Fruit fly (Drosophila melanogaster) whole organism, embryonic: ENCODE measurements around the gene CG12379.

Experiments
- Ada2b ChIP-seq: fragments of 200-800 bp; sonication (Bioruptor generic); IDR thresholded peaks from 2 replicates; pipeline ENCODE4 v1.3.6; 2022; ENCODE audit warnings: missing biosample characterization, missing genetic modification characterization
- Atf3 ChIP-seq: fragments of 200-800 bp; sonication (Bioruptor generic); optimal IDR thresholded peaks from 3 replicates; lab custom pipeline; 2016; ENCODE audit warnings: missing biosample characterization, missing genetic modification characterization
- BEAF-32 ChIP-seq: fragments of 200-800 bp; sonication (Bioruptor generic); optimal IDR thresholded peaks from 3 replicates; lab custom pipeline; 2017; ENCODE audit warnings: missing biosample characterization, missing genetic modification characterization, mild to moderate bottlenecking, moderate library complexity, missing genetic modification reagents
- CG1024 ChIP-seq: fragments of 200-800 bp; sonication (Bioruptor generic); IDR thresholded peaks from 2 replicates; pipeline ENCODE4 v1.3.6; 2022; ENCODE audit warnings: missing biosample characterization, missing genetic modification characterization
- CG10543 ChIP-seq: fragments of 200-800 bp; sonication (Bioruptor generic); optimal IDR thresholded peaks from 3 replicates; lab custom pipeline; 2017; ENCODE audit warnings: missing biosample characterization, mild to moderate bottlenecking, missing genetic modification characterization, moderate library complexity
- CG10654 ChIP-seq: fragments of 200-800 bp; sonication (Bioruptor generic); optimal IDR thresholded peaks from 2 replicates; lab custom pipeline; 2016; ENCODE audit warnings: missing biosample characterization, missing genetic modification characterization
- CG12071 ChIP-seq: fragments of 200-800 bp; sonication (Bioruptor generic); optimal IDR thresholded peaks from 3 replicates; lab custom pipeline; 2018; ENCODE audit warnings: missing biosample characterization, mild to moderate bottlenecking, missing genetic modification characterization
- CG12104 ChIP-seq: fragments of 200-800 bp; sonication (Bioruptor generic); optimal IDR thresholded peaks from 3 replicates; lab custom pipeline; 2016; ENCODE audit warnings: missing biosample characterization, missing genetic modification characterization
- CG12391 ChIP-seq: fragments of 200-800 bp; sonication (Bioruptor generic); optimal IDR thresholded peaks from 3 replicates; lab custom pipeline; 2018; ENCODE audit warnings: missing biosample characterization, mild to moderate bottlenecking, missing genetic modification characterization, moderate library complexity
- CG13296 ChIP-seq: fragments of 200-800 bp; sonication (Bioruptor generic); optimal IDR thresholded peaks from 3 replicates; lab custom pipeline; 2018; ENCODE audit warnings: missing biosample characterization, mild to moderate bottlenecking, missing genetic modification characterization
- CG13424 ChIP-seq: fragments of 200-800 bp; sonication (Bioruptor generic); optimal IDR thresholded peaks from 2 replicates; lab custom pipeline; 2019; ENCODE audit warnings: missing biosample characterization, mild to moderate bottlenecking, missing genetic modification characterization, moderate library complexity
- CG14965 ChIP-seq: fragments of 200-800 bp; sonication (Bioruptor generic); optimal IDR thresholded peaks from 2 replicates; lab custom pipeline; 2016; ENCODE audit warnings: missing biosample characterization, missing genetic modification characterization, borderline replicate concordance
- CG15011 ChIP-seq: fragments of 200-800 bp; sonication (Bioruptor generic); optimal IDR thresholded peaks from 3 replicates; lab custom pipeline; 2018; ENCODE audit warnings: missing biosample characterization, mild to moderate bottlenecking, missing genetic modification characterization
- CG16779 ChIP-seq: fragments of 200-800 bp; sonication (Bioruptor generic); IDR thresholded peaks from 2 replicates; pipeline ENCODE4 v1.3.6; 2022; ENCODE audit warnings: missing biosample characterization, missing genetic modification characterization
- CG31388 ChIP-seq: fragments of 200-800 bp; sonication (Bioruptor generic); optimal IDR thresholded peaks from 2 replicates; lab custom pipeline; 2016; ENCODE audit warnings: missing biosample characterization, missing genetic modification characterization
- CG3281 ChIP-seq: fragments of 200-800 bp; sonication (Bioruptor generic); optimal IDR thresholded peaks from 3 replicates; lab custom pipeline; 2017; ENCODE audit warnings: missing biosample characterization, mild to moderate bottlenecking, missing genetic modification characterization
- CG34224 ChIP-seq: fragments of 200-800 bp; sonication (Bioruptor generic); IDR thresholded peaks from 3 replicates; pipeline ENCODE4 v1.3.6; 2022; ENCODE audit warnings: missing biosample characterization, missing genetic modification characterization; ENCODE audit not compliant: partially characterized antibody
- CG3838 ChIP-seq: fragments of 200-800 bp; sonication (Bioruptor generic); optimal IDR thresholded peaks from 3 replicates; lab custom pipeline; 2016; ENCODE audit warnings: missing biosample characterization, missing genetic modification characterization
- CG42726 ChIP-seq: fragments of 200-800 bp; sonication (Bioruptor generic); IDR thresholded peaks from 2 replicates; pipeline ENCODE4 v1.3.6; 2022; ENCODE audit warnings: missing biosample characterization, missing genetic modification characterization; ENCODE audit not compliant: partially characterized antibody
- CG5953 ChIP-seq: fragments of 200-800 bp; sonication (Bioruptor generic); IDR thresholded peaks from 2 replicates; pipeline ENCODE4 v1.3.6; 2022; ENCODE audit warnings: missing biosample characterization, missing genetic modification characterization
- CG8924 ChIP-seq: fragments of 200-800 bp; optimal IDR thresholded peaks from 3 replicates; lab custom pipeline; 2019; ENCODE audit warnings: missing biosample characterization, mild to moderate bottlenecking, missing genetic modification characterization, moderate library complexity
- CG9817 ChIP-seq: fragments of 200-800 bp; sonication (Bioruptor generic); optimal IDR thresholded peaks from 2 replicates; lab custom pipeline; 2018; ENCODE audit warnings: missing biosample characterization, mild to moderate bottlenecking, missing genetic modification characterization, moderate library complexity
- CG9932 ChIP-seq: fragments of 200-800 bp; sonication (Bioruptor generic); IDR thresholded peaks from 2 replicates; pipeline ENCODE4 v1.3.6; 2022; ENCODE audit warnings: missing biosample characterization, missing genetic modification characterization
- Dip2 ChIP-seq: fragments of 200-800 bp; sonication (Bioruptor generic); IDR thresholded peaks from 2 replicates; pipeline ENCODE4 v1.3.6; 2022; ENCODE audit warnings: missing biosample characterization, missing genetic modification characterization
- Eip74EF ChIP-seq, 2 experiments: fragments of 200-800 bp in 1 of 2; fragments of >200 bp in 1 of 2; sonication (Bioruptor generic) in 1 of 2; optimal IDR thresholded peaks; 2 replicates each; lab custom pipeline; 2017 to 2019; ENCODE audit warnings: missing biosample characterization in 2 of 2, missing genetic modification characterization in 2 of 2, mild to moderate bottlenecking in 1 of 2, moderate library complexity in 1 of 2
- Jarid2 ChIP-seq: fragments of 200-800 bp; sonication (Bioruptor generic); optimal IDR thresholded peaks from 3 replicates; lab custom pipeline; 2017; ENCODE audit warnings: mild to moderate bottlenecking, missing biosample characterization, missing genetic modification reagents, missing genetic modification characterization
- Lpt ChIP-seq: fragments of >200 bp; optimal IDR thresholded peaks from 2 replicates; lab custom pipeline; 2018; ENCODE audit warnings: missing biosample characterization, missing genetic modification characterization
- Max ChIP-seq: fragments of 200-800 bp; sonication (Bioruptor generic); optimal IDR thresholded peaks from 2 replicates; lab custom pipeline; 2016; ENCODE audit warnings: missing biosample characterization, mild to moderate bottlenecking, missing genetic modification characterization
- Nf-YB ChIP-seq: fragments of 200-800 bp; sonication (Bioruptor generic); optimal IDR thresholded peaks from 3 replicates; lab custom pipeline; 2019; ENCODE audit warnings: missing biosample characterization, mild to moderate bottlenecking, missing genetic modification characterization, moderate library complexity
- Ptx1 ChIP-seq: fragments of 200-800 bp; sonication (Bioruptor generic); IDR thresholded peaks from 2 replicates; pipeline ENCODE4 v1.3.6; 2022; ENCODE audit warnings: missing biosample characterization, missing genetic modification characterization
- Six4 ChIP-seq: fragments of 200-800 bp; sonication (Bioruptor generic); optimal IDR thresholded peaks from 2 replicates; lab custom pipeline; 2016; ENCODE audit warnings: missing biosample characterization, missing genetic modification characterization
- Stat92E ChIP-seq, 3 experiments: fragments of >200 bp in 2 of 3; fragments of 200-800 bp in 1 of 3; sonication (Bioruptor generic) in 1 of 3; optimal IDR thresholded peaks; 2 replicates each; lab custom pipeline; 2017 to 2019; ENCODE audit warnings: missing biosample characterization in 3 of 3, missing genetic modification characterization in 3 of 3, mild to moderate bottlenecking in 1 of 3, moderate library complexity in 1 of 3
- ato ChIP-seq: fragments of 200-800 bp; sonication (Bioruptor generic); IDR thresholded peaks from 2 replicates; pipeline ENCODE4 v1.3.6; 2022; ENCODE audit warnings: missing biosample characterization, missing genetic modification characterization; ENCODE audit not compliant: partially characterized antibody
- btn ChIP-seq: fragments of 200-800 bp; sonication (Bioruptor generic); optimal IDR thresholded peaks from 2 replicates; lab custom pipeline; 2016; ENCODE audit warnings: missing biosample characterization, missing genetic modification characterization
- cad ChIP-seq: fragments of >200 bp; optimal IDR thresholded peaks from 2 replicates; lab custom pipeline; 2017; ENCODE audit warnings: missing biosample characterization, missing genetic modification characterization
- crp ChIP-seq, 2 experiments: fragments of 200-800 bp; sonication (Bioruptor generic); optimal IDR thresholded peaks; 2 replicates in 1 of 2; 3 replicates in 1 of 2; lab custom pipeline; 2017; ENCODE audit warnings: missing biosample characterization in 2 of 2, missing genetic modification characterization in 2 of 2, mild to moderate bottlenecking in 1 of 2, moderate library complexity in 1 of 2
- disco-r ChIP-seq: fragments of 200-800 bp; sonication (Bioruptor generic); optimal IDR thresholded peaks from 2 replicates; lab custom pipeline; 2016; ENCODE audit warnings: missing biosample characterization, missing genetic modification characterization
- ems ChIP-seq: fragments of 200-800 bp; sonication (Bioruptor generic); optimal IDR thresholded peaks from 3 replicates; lab custom pipeline; 2016; ENCODE audit warnings: missing biosample characterization, missing genetic modification characterization
- esg ChIP-seq: fragments of 200-800 bp; sonication (Bioruptor generic); conservative IDR thresholded peaks from 2 replicates; pipeline ENCODE4 v1.3.6; 2022; ENCODE audit warnings: missing biosample characterization, missing genetic modification characterization
- gt ChIP-seq: fragments of 200-800 bp; sonication (Bioruptor generic); IDR thresholded peaks from 2 replicates; pipeline ENCODE4 v1.3.6; 2022; ENCODE audit warnings: missing biosample characterization, missing genetic modification characterization
- knrl ChIP-seq: fragments of 200-800 bp; sonication (Bioruptor generic); IDR thresholded peaks from 3 replicates; pipeline ENCODE4 v1.3.6; 2022; ENCODE audit warnings: missing biosample characterization, missing genetic modification characterization; ENCODE audit not compliant: partially characterized antibody
- lilli ChIP-seq: fragments of 200-800 bp; sonication (Bioruptor generic); optimal IDR thresholded peaks from 3 replicates; lab custom pipeline; 2016; ENCODE audit warnings: missing biosample characterization, missing genetic modification characterization
- lov ChIP-seq, 2 experiments: fragments of 200-800 bp in 1 of 2; fragments of >200 bp in 1 of 2; sonication (Bioruptor generic) in 1 of 2; IDR thresholded peaks in 1 of 2; optimal IDR thresholded peaks in 1 of 2; 2 replicates in 1 of 2; 3 replicates in 1 of 2; pipeline versions ENCODE4 v1.3.6 to Lab custom; 2017 to 2022; ENCODE audit warnings: missing biosample characterization in 1 of 2, missing genetic modification characterization in 1 of 2
- onecut ChIP-seq: fragments of 200-800 bp; sonication (Bioruptor generic); IDR thresholded peaks from 2 replicates; pipeline ENCODE4 v1.3.6; 2022; ENCODE audit warnings: missing biosample characterization, missing genetic modification characterization
- pita ChIP-seq: fragments of 200-800 bp; sonication (Bioruptor generic); optimal IDR thresholded peaks from 2 replicates; lab custom pipeline; 2017; ENCODE audit warnings: missing biosample characterization, mild to moderate bottlenecking, missing genetic modification characterization
- pnt ChIP-seq: fragments of 200-800 bp; sonication (Bioruptor generic); optimal IDR thresholded peaks from 3 replicates; lab custom pipeline; 2016; ENCODE audit warnings: missing biosample characterization, missing genetic modification characterization
- rib ChIP-seq: fragments of 200-800 bp; sonication (Bioruptor generic); IDR thresholded peaks from 2 replicates; pipeline ENCODE4 v1.3.6; 2022; ENCODE audit warnings: missing biosample characterization, missing genetic modification characterization
- so ChIP-seq: fragments of 200-800 bp; sonication (Bioruptor generic); IDR thresholded peaks from 3 replicates; pipeline ENCODE4 v1.3.6; 2022; ENCODE audit warnings: missing biosample characterization, missing genetic modification characterization
- sob ChIP-seq: fragments of 200-800 bp; sonication (Bioruptor generic); IDR thresholded peaks from 2 replicates; pipeline ENCODE4 v1.3.6; 2022; ENCODE audit warnings: missing biosample characterization, missing genetic modification characterization
- vvl ChIP-seq: fragments of 200-800 bp; sonication (Bioruptor generic); IDR thresholded peaks from 2 replicates; pipeline ENCODE4 v1.3.6; 2022; ENCODE audit warnings: missing biosample characterization, missing genetic modification characterization
- wek ChIP-seq: fragments of 200-800 bp; sonication (Bioruptor generic); optimal IDR thresholded peaks from 3 replicates; lab custom pipeline; 2018; ENCODE audit warnings: missing biosample characterization, mild to moderate bottlenecking, missing genetic modification characterization, moderate library complexity

The CG12379 gene

DNA sequence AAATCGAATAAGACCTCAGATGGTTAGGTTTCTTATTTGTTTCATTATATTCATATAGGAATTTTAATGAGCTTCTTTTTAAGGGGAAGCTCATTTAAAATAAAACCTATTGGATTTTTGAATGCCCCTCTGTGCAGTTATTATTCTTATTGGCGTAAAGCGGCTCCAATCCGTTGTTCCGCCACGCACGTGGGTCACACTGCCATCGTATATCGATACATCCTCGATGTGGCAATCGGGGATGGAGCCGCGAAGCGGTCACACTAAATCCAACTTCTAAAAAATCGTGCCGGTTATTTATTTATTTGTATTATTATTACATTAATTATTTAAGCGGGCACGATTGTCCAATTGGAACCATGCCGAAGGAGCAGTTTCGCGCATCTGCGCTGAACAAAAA is 28.9 kb upstream of the CG12379 start, which contains the start of gene Polr3A (continued):
- TF ChIP-seq Max (GFP tag; lab: Kevin White, UChicago) (no peak), CG12391 (tag; lab: Kevin White, UChicago) (no peak), ems (no peak), CG3281 (no peak), CG8924 (no peak), CG1024 (no peak), Six4 (GFP tag; lab: Kevin White, UChicago) (no peak), rib (GFP tag; lab: Robert Waterston, UW) (no peak), vvl (GFP tag; lab: Robert Waterston, UW) (no peak), Eip74EF (GFP tag; optimal IDR thresholded peaks at IDR 0.05; lab: Kevin White, UChicago) (no peak), CG10654 (GFP tag; lab: Kevin White, UChicago) (no peak), Nf-YB (no peak), CG9817 (tag; lab: Kevin White, UChicago) (no peak), CG42726 (no peak), Dip2 (GFP tag; lab: Robert Waterston, UW) (no peak), esg (GFP tag; lab: Robert Waterston, UW) (no peak), CG3838 (no peak), CG31388 (GFP tag; lab: Kevin White, UChicago) (no peak), pnt (no peak), CG9932 (no peak), btn (GFP tag; lab: Kevin White, UChicago) (no peak), Ada2b (GFP tag; lab: Robert Waterston, UW) (no peak), lilli (GFP tag; lab: Kevin White, UChicago) (no peak), CG13296 (GFP tag; lab: Kevin White, UChicago) (no peak), crp (GFP tag; optimal IDR thresholded peaks at IDR 0.05; lab: Kevin White, UChicago) (no peak), wek (GFP tag; lab: Kevin White, UChicago) (no peak), CG10543 (GFP tag; lab: Kevin White, UChicago) (no peak), BEAF-32 (GFP tag; lab: Kevin White, UChicago) (peak; percentile 66), CG15011 (GFP tag; lab: Kevin White, UChicago) (no peak), CG14965 (no peak), pita (GFP tag; lab: Kevin White, UChicago) (no peak), lov (optimal IDR thresholded peaks at IDR 0.05; lab: Kevin White, UChicago) (no peak), lov (GFP tag; IDR thresholded peaks at IDR 0.05; lab: Robert Waterston, UW) (no peak), onecut (no peak), ato (peak; percentile 49), Ptx1 (GFP tag; lab: Robert Waterston, UW) (no peak), CG16779 (GFP tag; lab: Robert Waterston, UW) (no peak), disco-r (no peak), Lpt (GFP tag; lab: Kevin White, UChicago) (no peak), Stat92E (GFP tag; optimal IDR thresholded peaks at IDR 0.05; lab: Kevin White, UChicago) (no peak), Atf3 (GFP tag; lab: Kevin White, UChicago) (no peak), sob (no peak), CG5953 (GFP tag; lab: Robert Waterston, UW) (no peak), CG34224 (GFP tag; lab: Robert Waterston, UW) (no peak; the same call in 2 of the 3 replicates), gt (no peak), cad (GFP tag; lab: Kevin White, UChicago) (no peak), CG12104 (GFP tag; lab: Kevin White, UChicago) (no peak), so (GFP tag; lab: Robert Waterston, UW) (no peak), Jarid2 (GFP tag; lab: Kevin White, UChicago) (no peak), CG13424 (tag; lab: Kevin White, UChicago) (no peak), knrl (GFP tag; lab: Robert Waterston, UW) (peak; percentile 57), CG12071 (no peak)
